Worm (Caenorhabditis elegans): ENCODE data around the gene Y57G11C.20.

ce11 chrIV:14793900-14794624 lies 49.1 kb upstream of the Y57G11C.20 start:
- TF ChIP-seq unc-62 (GFP tag; optimal IDR thresholded peaks at IDR 0.05) (no peak), lin-39 (tag; optimal IDR thresholded peaks at IDR 0.05) (no peak), elt-3 (tag; optimal IDR thresholded peaks at IDR 0.05) (peak in 1 of 6 experiments; percentile 63), ztf-4 (tag; optimal IDR thresholded peaks at IDR 0.05) (peak; percentile 37), lin-15B (tag; optimal IDR thresholded peaks at IDR 0.05) (no peak), unc-86 (tag; optimal IDR thresholded peaks at IDR 0.05) (peak; percentile 49)

Data from whole organism, L1 larva.